Fruit fly (Drosophila melanogaster) whole organism, embryonic: ENCODE results near the gene CG34353.

ENCODE experiments used
- ATbp ChIP-seq: fragments of 200-800 bp; sonication (Bioruptor generic); optimal IDR thresholded peaks from 2 replicates; lab custom pipeline; 2017; ENCODE audit warnings: missing biosample characterization, mild to moderate bottlenecking, missing genetic modification characterization, missing genetic modification reagents
- Abd-B ChIP-seq: fragments of 200-800 bp; sonication (Bioruptor generic); optimal IDR thresholded peaks from 2 replicates; lab custom pipeline; 2018; ENCODE audit warnings: missing biosample characterization, mild to moderate bottlenecking, missing genetic modification characterization, moderate library complexity
- C15 ChIP-seq: fragments of 200-800 bp; sonication (Bioruptor generic); IDR thresholded peaks from 3 replicates; pipeline ENCODE4 v1.3.6; 2022; ENCODE audit warnings: missing biosample characterization, missing genetic modification characterization
- CG10267 ChIP-seq: fragments of 200-800 bp; sonication (Bioruptor generic); optimal IDR thresholded peaks from 2 replicates; lab custom pipeline; 2018; ENCODE audit warnings: missing biosample characterization, mild to moderate bottlenecking, missing genetic modification characterization, moderate library complexity
- CG11456 ChIP-seq: fragments of 200-800 bp; sonication (Bioruptor generic); IDR thresholded peaks from 3 replicates; pipeline ENCODE4 v1.3.6; 2022; ENCODE audit warnings: missing biosample characterization, missing genetic modification characterization
- CG12155 ChIP-seq: fragments of 200-800 bp; sonication (Bioruptor generic); optimal IDR thresholded peaks from 3 replicates; lab custom pipeline; 2016; ENCODE audit warnings: missing biosample characterization, missing genetic modification characterization
- CG13123 ChIP-seq: fragments of 200-800 bp; sonication (Bioruptor generic); optimal IDR thresholded peaks from 2 replicates; lab custom pipeline; 2016; ENCODE audit warnings: missing biosample characterization, missing genetic modification characterization
- CG13775 ChIP-seq: fragments of 200-800 bp; sonication (Bioruptor generic); optimal IDR thresholded peaks from 3 replicates; lab custom pipeline; 2017; ENCODE audit warnings: missing biosample characterization, mild to moderate bottlenecking, missing genetic modification characterization
- CG1529 ChIP-seq: fragments of 200-800 bp; sonication (Bioruptor generic); optimal IDR thresholded peaks from 3 replicates; lab custom pipeline; 2018; ENCODE audit warnings: missing biosample characterization, missing genetic modification characterization
- CG17361 ChIP-seq: fragments of 200-800 bp; sonication (Bioruptor generic); IDR thresholded peaks from 3 replicates; pipeline ENCODE4 v1.3.6; 2022; ENCODE audit warnings: missing biosample characterization, missing genetic modification characterization
- CG17385 ChIP-seq: fragments of 200-800 bp; sonication (Bioruptor generic); optimal IDR thresholded peaks from 3 replicates; lab custom pipeline; 2018; ENCODE audit warnings: missing biosample characterization, mild to moderate bottlenecking, missing genetic modification characterization
- CG18262 ChIP-seq: fragments of 200-800 bp; optimal IDR thresholded peaks from 3 replicates; lab custom pipeline; 2019; ENCODE audit warnings: missing biosample characterization, mild to moderate bottlenecking, missing genetic modification characterization, moderate library complexity
- CG2678 ChIP-seq: fragments of 200-800 bp; sonication (Bioruptor generic); optimal IDR thresholded peaks from 3 replicates; lab custom pipeline; 2019; ENCODE audit warnings: missing biosample characterization, mild to moderate bottlenecking, missing genetic modification characterization, moderate library complexity
- CG2712 ChIP-seq: fragments of 200-800 bp; optimal IDR thresholded peaks from 3 replicates; lab custom pipeline; 2019; ENCODE audit warnings: missing biosample characterization, mild to moderate bottlenecking, missing genetic modification characterization, moderate library complexity
- CG30020 ChIP-seq: fragments of 200-800 bp; optimal IDR thresholded peaks from 2 replicates; lab custom pipeline; 2019; ENCODE audit warnings: missing biosample characterization, mild to moderate bottlenecking, missing genetic modification characterization, moderate library complexity
- CG32772 ChIP-seq: fragments of 200-800 bp; sonication (Bioruptor generic); IDR thresholded peaks from 2 replicates; pipeline ENCODE4 v1.3.6; 2022; ENCODE audit warnings: missing biosample characterization, missing genetic modification characterization
- CG34422 ChIP-seq: fragments of 200-800 bp; sonication (Bioruptor generic); IDR thresholded peaks from 3 replicates; pipeline ENCODE4 v1.3.6; 2022; ENCODE audit warnings: missing biosample characterization, missing genetic modification characterization
- CG3726 ChIP-seq: fragments of 200-800 bp; sonication (Bioruptor generic); IDR thresholded peaks from 3 replicates; pipeline ENCODE4, ENCODE4 v1.3.6; 2022; ENCODE audit warnings: missing biosample characterization, missing genetic modification characterization
- CG7357 ChIP-seq: fragments of 200-800 bp; sonication (Bioruptor generic); IDR thresholded peaks from 3 replicates; pipeline ENCODE4 v1.3.6; 2022; ENCODE audit warnings: missing biosample characterization, missing genetic modification characterization
- CG9797 ChIP-seq: fragments of 200-800 bp; sonication (Bioruptor generic); optimal IDR thresholded peaks from 3 replicates; lab custom pipeline; 2018; ENCODE audit warnings: missing biosample characterization, mild to moderate bottlenecking, missing genetic modification characterization
- CHES-1-like ChIP-seq: fragments of 200-800 bp; sonication (Bioruptor generic); optimal IDR thresholded peaks from 2 replicates; lab custom pipeline; 2016; ENCODE audit warnings: missing biosample characterization, missing genetic modification characterization
- Dbx ChIP-seq: fragments of 200-800 bp; sonication (Bioruptor generic); IDR thresholded peaks from 3 replicates; pipeline ENCODE4 v1.3.6; 2022; ENCODE audit warnings: missing biosample characterization, missing genetic modification characterization
- Dref ChIP-seq: fragments of 200-800 bp; sonication (Bioruptor generic); IDR thresholded peaks from 2 replicates; pipeline ENCODE4 v1.3.6; 2022; ENCODE audit warnings: missing biosample characterization, missing genetic modification characterization
- E2f2 ChIP-seq: fragments of 200-800 bp; sonication (Bioruptor generic); IDR thresholded peaks from 2 replicates; pipeline ENCODE4 v1.3.6; 2022; ENCODE audit warnings: missing biosample characterization, missing genetic modification characterization
- Hmx ChIP-seq: fragments of 200-800 bp; sonication (Bioruptor generic); optimal IDR thresholded peaks from 2 replicates; lab custom pipeline; 2016; ENCODE audit warnings: missing biosample characterization, missing genetic modification characterization
- Lpt ChIP-seq: fragments of >200 bp; optimal IDR thresholded peaks from 2 replicates; lab custom pipeline; 2018; ENCODE audit warnings: missing biosample characterization, missing genetic modification characterization
- MBD-R2 ChIP-seq: fragments of 200-800 bp; sonication (Bioruptor generic); IDR thresholded peaks from 2 replicates; pipeline ENCODE4 v1.3.6; 2022; ENCODE audit warnings: missing biosample characterization, missing genetic modification characterization
- MESR4 ChIP-seq: fragments of 200-800 bp; sonication (Bioruptor generic); optimal IDR thresholded peaks from 2 replicates; lab custom pipeline; 2018; ENCODE audit warnings: missing biosample characterization, mild to moderate bottlenecking, missing genetic modification characterization, moderate library complexity
- Nf-YC ChIP-seq: fragments of 200-800 bp; optimal IDR thresholded peaks from 3 replicates; lab custom pipeline; 2019; ENCODE audit warnings: missing biosample characterization, mild to moderate bottlenecking, missing genetic modification characterization, moderate library complexity
- Sry-β ChIP-seq: fragments of 200-800 bp; sonication (Bioruptor generic); optimal IDR thresholded peaks from 2 replicates; lab custom pipeline; 2018; ENCODE audit warnings: missing biosample characterization, mild to moderate bottlenecking, missing genetic modification characterization, moderate library complexity
- YL-1 ChIP-seq: fragments of 200-800 bp; sonication (Bioruptor generic); optimal IDR thresholded peaks from 3 replicates; lab custom pipeline; 2017; ENCODE audit warnings: missing biosample characterization, mild to moderate bottlenecking, missing genetic modification characterization
- ac ChIP-seq: fragments of 200-800 bp; sonication (Bioruptor generic); optimal IDR thresholded peaks from 3 replicates; lab custom pipeline; 2017; ENCODE audit warnings: missing biosample characterization, mild to moderate bottlenecking, missing genetic modification characterization
- ash1 ChIP-seq: fragments of 200-800 bp; sonication (Bioruptor generic); optimal IDR thresholded peaks from 2 replicates; lab custom pipeline; 2018; ENCODE audit warnings: missing biosample characterization, mild to moderate bottlenecking, missing genetic modification characterization
- croc ChIP-seq: fragments of 200-800 bp; sonication (Bioruptor generic); conservative IDR thresholded peaks from 3 replicates; pipeline ENCODE4 v1.3.6; 2022; ENCODE audit warnings: missing biosample characterization, missing genetic modification characterization
- dati ChIP-seq: fragments of 200-800 bp; sonication (Bioruptor generic); IDR thresholded peaks from 2 replicates; pipeline ENCODE4 v1.3.6; 2022; ENCODE audit warnings: missing biosample characterization, missing genetic modification characterization
- en ChIP-seq: fragments of 200-800 bp; sonication (Bioruptor generic); optimal IDR thresholded peaks from 2 replicates; lab custom pipeline; 2016; ENCODE audit warnings: missing biosample characterization, missing genetic modification characterization
- gem ChIP-seq: fragments of 200-800 bp; sonication (Bioruptor generic); optimal IDR thresholded peaks from 2 replicates; lab custom pipeline; 2019; ENCODE audit warnings: missing biosample characterization, mild to moderate bottlenecking, missing genetic modification characterization, moderate library complexity
- gfzf ChIP-seq: fragments of 200-800 bp; sonication (Bioruptor generic); optimal IDR thresholded peaks from 2 replicates; lab custom pipeline; 2016; ENCODE audit warnings: missing biosample characterization, mild to moderate bottlenecking, missing genetic modification characterization, moderate library complexity
- gsb-n ChIP-seq: fragments of 200-800 bp; sonication (Bioruptor generic); optimal IDR thresholded peaks from 3 replicates; lab custom pipeline; 2018; ENCODE audit warnings: missing biosample characterization, mild to moderate bottlenecking, missing genetic modification characterization
- lmd ChIP-seq: fragments of 200-800 bp; sonication (Bioruptor generic); IDR thresholded peaks from 2 replicates; pipeline ENCODE4 v1.3.6; 2022; ENCODE audit warnings: missing biosample characterization, missing genetic modification characterization
- mirr ChIP-seq: fragments of 200-800 bp; sonication (Bioruptor generic); optimal IDR thresholded peaks from 3 replicates; lab custom pipeline; 2018; ENCODE audit warnings: missing biosample characterization, mild to moderate bottlenecking, missing genetic modification characterization
- nmo ChIP-seq: fragments of 200-800 bp; sonication (Bioruptor generic); optimal IDR thresholded peaks from 2 replicates; lab custom pipeline; 2018; ENCODE audit warnings: missing biosample characterization, mild to moderate bottlenecking, missing genetic modification characterization, moderate library complexity
- slp2 ChIP-seq: fragments of 200-800 bp; sonication (Bioruptor generic); optimal IDR thresholded peaks from 2 replicates; lab custom pipeline; 2016; ENCODE audit warnings: missing biosample characterization, missing genetic modification characterization
- sna ChIP-seq: fragments of 200-800 bp; sonication (Bioruptor generic); IDR thresholded peaks from 2 replicates; pipeline ENCODE4 v1.3.6; 2022; ENCODE audit warnings: missing biosample characterization, missing genetic modification characterization; ENCODE audit not compliant: partially characterized antibody
- so ChIP-seq: fragments of 200-800 bp; sonication (Bioruptor generic); IDR thresholded peaks from 3 replicates; pipeline ENCODE4 v1.3.6; 2022; ENCODE audit warnings: missing biosample characterization, missing genetic modification characterization
- sqz ChIP-seq: fragments of 200-800 bp; sonication (Bioruptor generic); optimal IDR thresholded peaks from 3 replicates; lab custom pipeline; 2018; ENCODE audit warnings: missing biosample characterization, mild to moderate bottlenecking, missing genetic modification characterization
- sug ChIP-seq: fragments of 200-800 bp; optimal IDR thresholded peaks from 2 replicates; lab custom pipeline; 2019; ENCODE audit warnings: missing biosample characterization, mild to moderate bottlenecking, missing genetic modification characterization, moderate library complexity
- usp ChIP-seq: fragments of >200 bp; optimal IDR thresholded peaks from 2 replicates; lab custom pipeline; 2017; ENCODE audit warnings: missing biosample characterization, missing genetic modification characterization

The CG34353 gene

dm6 chr3R:27921982-27922672, 16.5 kb upstream of the CG34353 start, which contains the start of gene BCAS2:
Gene BCAS2 (minus strand): TSS chr3R:27922356.
- TF ChIP-seq MBD-R2 (GFP tag; lab: Robert Waterston, UW) (peak; percentile 64), MESR4 (peak; percentile 55), Sry-β (GFP tag; lab: Kevin White, UChicago) (peak; percentile 89), CG17385 (GFP tag; lab: Kevin White, UChicago) (peak; percentile 68), so (GFP tag; lab: Robert Waterston, UW) (no peak), Hmx (GFP tag; lab: Kevin White, UChicago) (no peak), CG34422 (GFP tag; lab: Robert Waterston, UW) (0 out of 3 replicates have a peak, but pooled peaks have one; percentile 26)

DNA sequence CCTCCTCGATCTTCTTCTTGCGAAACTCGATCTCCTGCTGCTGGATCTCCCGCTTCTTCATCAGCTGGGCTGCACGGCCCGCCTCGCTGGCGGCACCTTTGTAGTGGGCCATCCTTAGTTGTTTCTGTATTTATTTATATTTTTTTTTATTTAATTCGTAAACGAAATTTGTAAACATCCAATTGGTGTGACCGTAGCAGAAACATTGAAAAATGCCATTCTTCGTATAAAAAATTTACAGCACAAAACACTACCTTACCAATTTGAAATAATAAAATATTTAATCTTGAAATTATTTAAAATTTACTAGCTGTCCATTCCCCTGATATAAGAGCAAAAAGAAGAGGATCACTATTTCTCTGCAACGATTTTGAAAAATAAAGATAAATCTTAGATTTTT, 15.2 kb upstream of the CG34353 start, which contains the start of gene CG12259:
Gene CG12259, minus strand, starts transcription at position 207 of the 400 bp plus-strand sequence.
- TF ChIP-seq lmd (GFP tag; lab: Robert Waterston, UW) (no peak), CG13775 (no peak), nmo (GFP tag; lab: Kevin White, UChicago) (no peak), CG10267 (tag; lab: Kevin White, UChicago) (peak; percentile 50), CG9797 (GFP tag; lab: Kevin White, UChicago) (peak; percentile 35), CG1529 (GFP tag; lab: Kevin White, UChicago) (no peak), gem (tag; lab: Kevin White, UChicago) (peak; percentile 29), ash1 (GFP tag; lab: Kevin White, UChicago) (no peak), CG11456 (GFP tag; lab: Robert Waterston, UW) (no peak), CG18262 (tag; lab: Kevin White, UChicago) (peak; percentile 19), YL-1 (GFP tag; lab: Kevin White, UChicago) (peak; percentile 13), croc (no peak), mirr (GFP tag; lab: Kevin White, UChicago) (no peak), Dbx (GFP tag; lab: Robert Waterston, UW) (no peak), dati (GFP tag; lab: Robert Waterston, UW) (no peak), Abd-B (GFP tag; lab: Kevin White, UChicago) (no peak), slp2 (GFP tag; lab: Kevin White, UChicago) (no peak), CG30020 (tag; lab: Kevin White, UChicago) (no peak), sqz (GFP tag; lab: Kevin White, UChicago) (peak; percentile 56), CHES-1-like (GFP tag; lab: Kevin White, UChicago) (no peak), Nf-YC (tag; lab: Kevin White, UChicago) (peak; percentile 12), CG2712 (peak; percentile 23), sug (tag; lab: Kevin White, UChicago) (no peak), CG12155 (GFP tag; lab: Kevin White, UChicago) (no peak), en (GFP tag; lab: Kevin White, UChicago) (no peak), CG13123 (GFP tag; lab: Kevin White, UChicago) (no peak), CG17385 (GFP tag; lab: Kevin White, UChicago) (peak; percentile 21), ac (no peak), E2f2 (GFP tag; lab: Robert Waterston, UW) (0 out of 2 replicates have a peak, but pooled peaks have one; percentile 21), sna (GFP tag; lab: Robert Waterston, UW) (no peak), MESR4 (peak; percentile 25), C15 (GFP tag; lab: Robert Waterston, UW) (no peak), Sry-β (GFP tag; lab: Kevin White, UChicago) (peak; percentile 48), ATbp (GFP tag; lab: Kevin White, UChicago) (peak; percentile 7), CG3726 (GFP tag; lab: Robert Waterston, UW) (no peak), gsb-n (tag; lab: Kevin White, UChicago) (peak; percentile 12), CG2678 (tag; lab: Kevin White, UChicago) (peak; percentile 34), usp (no peak), Dref (GFP tag; lab: Robert Waterston, UW) (no peak), CG32772 (GFP tag; lab: Robert Waterston, UW) (no peak), CG17361 (GFP tag; lab: Robert Waterston, UW) (peak; percentile 27; the same call in 1 of the 3 replicates), Lpt (no peak), CG7357 (GFP tag; lab: Robert Waterston, UW) (no peak), gfzf (GFP tag; lab: Kevin White, UChicago) (peak; percentile 56)
